Worm (Caenorhabditis elegans) whole organism, L4 larva: ENCODE results near the gene spig-5.
A peak's percentile ranks its signal among the peaks of the same experiment; 100 is the strongest.

Source experiments
- F26F4.8 ChIP-seq: fragments of 200-800 bp; sonication (Bioruptor generic); conservative IDR thresholded peaks from 2 replicates; pipeline ENCODE4 v1.3.6; 2022; ENCODE audit warnings: missing genetic modification characterization, missing compliant biosample characterization
- F49E8.2 ChIP-seq: sonication (generic microtip); optimal IDR thresholded peaks from 2 replicates; lab custom pipeline; 2016; ENCODE audit warnings: missing compliant biosample characterization, mild to moderate bottlenecking, missing genetic modification characterization, borderline replicate concordance
- T20F7.1 ChIP-seq: fragments of 200-800 bp; sonication (Bioruptor generic); optimal IDR thresholded peaks from 2 replicates; lab custom pipeline; 2018; ENCODE audit warnings: mild to moderate bottlenecking, missing genetic modification characterization, missing compliant biosample characterization
- aha-1 ChIP-seq: fragments of 150-350 bp; peaks from one replicate; lab custom pipeline; 2014; ENCODE audit warnings: missing biosample characterization, missing genetic modification characterization
- ceh-32 ChIP-seq: sonication (generic microtip); optimal IDR thresholded peaks from 2 replicates; lab custom pipeline; 2016; ENCODE audit warnings: mild to moderate bottlenecking, missing genetic modification characterization, missing compliant biosample characterization; ENCODE audit not compliant: poor library complexity
- ces-1 ChIP-seq: fragments of 150-350 bp; sonication (generic microtip); optimal IDR thresholded peaks from 4 replicates; lab custom pipeline; 2014; ENCODE audit warnings: missing biosample characterization, missing genetic modification reagents, missing genetic modification characterization
- daf-12 ChIP-seq: fragments of 150-350 bp; optimal IDR thresholded peaks from 2 replicates; lab custom pipeline; 2014; ENCODE audit warnings: missing biosample characterization, missing genetic modification reagents, missing genetic modification characterization
- daf-16 ChIP-seq, 3 experiments: sonication (generic microtip); optimal IDR thresholded peaks; 2 replicates each; lab custom pipeline; 2016 to 2017; ENCODE audit warnings: missing genetic modification characterization in 3 of 3, missing genetic modification reagents in 3 of 3, mild to moderate bottlenecking in 2 of 3, missing compliant biosample characterization in 2 of 3, missing biosample characterization in 1 of 3, moderate library complexity in 1 of 3
- daf-8 ChIP-seq: fragments of 200-800 bp; sonication (Bioruptor generic); IDR thresholded peaks from 2 replicates; pipeline ENCODE4 v1.3.6; 2022; ENCODE audit warnings: missing genetic modification characterization, missing compliant biosample characterization
- dmd-6 ChIP-seq: fragments of 200-800 bp; sonication (Bioruptor generic); IDR thresholded peaks from 2 replicates; pipeline ENCODE4 v1.3.6; 2022; ENCODE audit warnings: missing genetic modification reagents, missing genetic modification characterization, missing compliant biosample characterization
- dmd-8 ChIP-seq: fragments of 200-800 bp; sonication (Bioruptor generic); IDR thresholded peaks from 2 replicates; pipeline ENCODE4 v1.3.6; 2022; ENCODE audit warnings: missing genetic modification characterization, missing compliant biosample characterization
- dmd-9 ChIP-seq: fragments of 200-800 bp; sonication (Bioruptor generic); IDR thresholded peaks from 2 replicates; pipeline ENCODE4 v1.3.6; 2022; ENCODE audit warnings: missing genetic modification reagents, missing genetic modification characterization, missing compliant biosample characterization
- duxl-1 ChIP-seq: sonication (generic microtip); optimal IDR thresholded peaks from 2 replicates; lab custom pipeline; 2016; ENCODE audit warnings: mild to moderate bottlenecking, missing genetic modification characterization, moderate library complexity, missing compliant biosample characterization; ENCODE audit not compliant: poor library complexity
- hlh-11 ChIP-seq: fragments of 200-800 bp; sonication (Bioruptor generic); optimal IDR thresholded peaks from 2 replicates; lab custom pipeline; 2018; ENCODE audit warnings: mild to moderate bottlenecking, missing genetic modification characterization, missing compliant biosample characterization
- hlh-30 ChIP-seq: sonication (generic microtip); optimal IDR thresholded peaks from 2 replicates; lab custom pipeline; 2017; ENCODE audit warnings: antibody characterized with exemption, mild to moderate bottlenecking, missing genetic modification characterization, missing compliant biosample characterization; ENCODE audit not compliant: insufficient read depth
- jun-1 ChIP-seq: fragments of 150-350 bp; optimal IDR thresholded peaks from 2 replicates; lab custom pipeline; 2014; ENCODE audit warnings: missing biosample characterization, missing genetic modification reagents, missing genetic modification characterization
- lim-7 ChIP-seq: fragments of 200-800 bp; sonication (Bioruptor generic); IDR thresholded peaks from 2 replicates; pipeline ENCODE4 v1.3.6; 2022; ENCODE audit warnings: missing genetic modification characterization, missing compliant biosample characterization
- lin-13 ChIP-seq: fragments of 150-350 bp; optimal IDR thresholded peaks from 2 replicates; lab custom pipeline; 2014; ENCODE audit warnings: missing biosample characterization, missing genetic modification reagents, missing genetic modification characterization
- lin-29 ChIP-seq: fragments of 200-800 bp; sonication (Bioruptor generic); IDR thresholded peaks from 2 replicates; pipeline ENCODE4 v1.3.6; 2022; ENCODE audit warnings: missing genetic modification reagents, missing genetic modification characterization, missing compliant biosample characterization
- mdl-1 ChIP-seq, 2 experiments: fragments of 150-350 bp in 1 of 2; sonication (generic microtip) in 1 of 2; optimal IDR thresholded peaks; 2 replicates each; lab custom pipeline; 2014 to 2017; ENCODE audit warnings: missing biosample characterization in 2 of 2, missing genetic modification characterization in 2 of 2
- mxl-3 ChIP-seq: fragments of 200-800 bp; sonication (Bioruptor generic); optimal IDR thresholded peaks from 2 replicates; lab custom pipeline; 2018; ENCODE audit warnings: mild to moderate bottlenecking, missing genetic modification characterization, missing compliant biosample characterization
- nhr-10 ChIP-seq: fragments of 150-350 bp; optimal IDR thresholded peaks from 2 replicates; lab custom pipeline; 2014; ENCODE audit warnings: missing biosample characterization, missing genetic modification characterization
- nhr-111 ChIP-seq: fragments of 200-800 bp; sonication (Bioruptor generic); optimal IDR thresholded peaks from 2 replicates; lab custom pipeline; 2018; ENCODE audit warnings: mild to moderate bottlenecking, missing genetic modification characterization, missing compliant biosample characterization
- nhr-28 ChIP-seq: fragments of 150-350 bp; optimal IDR thresholded peaks from 2 replicates; lab custom pipeline; 2014; ENCODE audit warnings: missing biosample characterization, missing genetic modification characterization
- nhr-41 ChIP-seq: fragments of 200-800 bp; sonication (Bioruptor generic); IDR thresholded peaks from 2 replicates; pipeline ENCODE4 v1.3.6; 2022; ENCODE audit warnings: missing genetic modification reagents, missing genetic modification characterization, missing compliant biosample characterization
- nhr-76 ChIP-seq: fragments of 150-350 bp; optimal IDR thresholded peaks from 2 replicates; lab custom pipeline; 2014; ENCODE audit warnings: missing biosample characterization, missing genetic modification characterization
- nhr-77 ChIP-seq: fragments of 150-350 bp; optimal IDR thresholded peaks from 2 replicates; lab custom pipeline; 2014; ENCODE audit warnings: missing biosample characterization, missing genetic modification characterization
- pha-4 ChIP-seq, 2 experiments: fragments of 150-350 bp in 1 of 2; fragments of 200-800 bp in 1 of 2; sonication (Bioruptor generic) in 1 of 2; IDR thresholded peaks in 1 of 2; optimal IDR thresholded peaks in 1 of 2; 2 replicates each; pipeline versions ENCODE4 v1.3.6 to Lab custom; 2014 to 2022; ENCODE audit warnings: missing genetic modification characterization in 2 of 2, missing genetic modification reagents in 2 of 2, missing biosample characterization in 1 of 2, missing compliant biosample characterization in 1 of 2
- pqm-1 ChIP-seq: sonication (generic microtip); optimal IDR thresholded peaks from 2 replicates; lab custom pipeline; 2017; ENCODE audit warnings: missing biosample characterization, missing genetic modification characterization
- set-16 ChIP-seq: fragments of 200-800 bp; sonication (Bioruptor generic); IDR thresholded peaks from 2 replicates; pipeline ENCODE4 v1.3.6; 2022; ENCODE audit warnings: missing genetic modification reagents, missing genetic modification characterization, missing compliant biosample characterization
- tag-97 ChIP-seq: fragments of 200-800 bp; sonication (Bioruptor generic); IDR thresholded peaks from 2 replicates; pipeline ENCODE4 v1.3.6; 2022; ENCODE audit warnings: missing genetic modification characterization, missing compliant biosample characterization
- unc-130 ChIP-seq: sonication (generic microtip); optimal IDR thresholded peaks from 2 replicates; lab custom pipeline; 2016; ENCODE audit warnings: missing genetic modification reagents, missing genetic modification characterization, missing compliant biosample characterization
- unc-39 ChIP-seq: sonication (generic microtip); optimal IDR thresholded peaks from 2 replicates; lab custom pipeline; 2017; ENCODE audit warnings: missing biosample characterization, missing genetic modification characterization
- unc-62 ChIP-seq, 3 experiments: fragments of 150-350 bp in 1 of 3; sonication (generic microtip); optimal IDR thresholded peaks in 2 of 3; peaks in 1 of 3; 1 replicate in 1 of 3; 2 replicates in 2 of 3; lab custom pipeline; 2014 to 2017; ENCODE audit warnings: missing biosample characterization in 3 of 3, missing genetic modification characterization in 3 of 3, missing genetic modification reagents in 3 of 3, missing genotype in 1 of 3
- vab-7 ChIP-seq: fragments of 200-800 bp; sonication (Bioruptor generic); IDR thresholded peaks from 2 replicates; pipeline ENCODE4 v1.3.6; 2022; ENCODE audit warnings: missing genetic modification reagents, missing genetic modification characterization, missing compliant biosample characterization
- zag-1 ChIP-seq: fragments of 150-350 bp; optimal IDR thresholded peaks from 2 replicates; lab custom pipeline; 2014; ENCODE audit warnings: missing biosample characterization, missing genetic modification characterization
- zfp-3 ChIP-seq: fragments of 200-800 bp; sonication (Bioruptor generic); conservative IDR thresholded peaks from 2 replicates; pipeline ENCODE4 v1.3.6; 2022; ENCODE audit warnings: missing genetic modification reagents, missing genetic modification characterization, missing compliant biosample characterization
- zip-2 ChIP-seq: fragments of 150-350 bp; optimal IDR thresholded peaks from 2 replicates; lab custom pipeline; 2014; ENCODE audit warnings: missing biosample characterization, missing genetic modification characterization

The spig-5 gene

DNA sequence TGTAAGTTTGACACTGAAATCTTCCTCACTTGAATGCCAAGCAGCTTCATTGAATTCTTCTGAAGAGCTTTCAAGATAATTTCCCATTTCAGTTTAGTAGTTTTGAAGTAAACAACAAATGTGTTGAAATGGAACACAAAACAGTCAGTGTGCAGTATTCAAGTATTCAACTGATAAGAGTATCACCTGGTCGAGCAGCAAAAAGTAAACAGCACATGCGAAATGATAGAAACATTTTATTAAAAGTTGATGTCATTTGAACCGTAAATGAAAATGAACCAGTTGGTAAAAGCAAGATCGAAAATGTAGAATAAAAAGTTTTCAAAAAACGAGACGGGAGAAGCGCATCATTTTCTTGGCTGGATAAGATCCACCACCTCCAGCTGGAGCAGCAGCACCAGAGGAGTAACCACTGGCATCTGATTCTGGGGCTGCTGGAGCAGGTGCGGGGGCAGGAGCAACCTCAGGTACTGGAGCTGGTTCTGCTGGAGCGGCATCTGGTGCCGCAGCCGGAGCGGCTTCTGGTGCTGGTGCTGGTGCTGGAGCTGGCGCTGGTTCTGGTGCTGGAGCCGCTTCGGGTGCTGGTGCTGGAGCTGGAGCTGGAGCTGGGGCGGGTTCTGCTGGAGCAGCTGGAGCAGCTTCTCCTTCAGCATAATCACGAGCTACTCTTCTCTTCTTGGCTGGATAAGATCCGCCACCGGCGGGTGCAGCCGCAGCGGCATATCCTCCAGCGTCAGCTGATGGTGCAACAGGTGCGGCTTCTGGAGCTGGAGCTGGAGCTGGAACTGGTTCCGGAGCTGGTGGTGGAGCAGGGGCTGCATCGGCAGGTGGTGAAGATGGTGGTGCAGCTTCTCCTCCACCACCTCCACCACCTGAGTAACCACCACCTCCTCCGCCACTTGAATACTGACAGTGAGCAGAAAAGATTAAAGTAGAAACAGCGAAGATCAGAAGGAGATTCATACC lies 16.5 kb downstream of the spig-5 start, which contains the start of the genes F47B8.4 and F47B8.18:
TSS of gene F47B8.4 (minus strand) at position 172 of the 966 bp plus-strand sequence.
TSS of gene F47B8.18 (minus strand) at position 963 of the 966 bp plus-strand sequence.
- TF ChIP-seq lin-13, result no peak
- TF ChIP-seq nhr-28 (tag; lab: Kevin White, UChicago), result peak; percentile 76
- peak; percentile 32; the same call in 1 of the 2 replicates for TF ChIP-seq lim-7 (GFP tag; lab: Robert Waterston, UW)
- no peak for TF ChIP-seq nhr-76
- 0 out of 2 replicates have a peak, but pooled peaks have one; percentile 33 for TF ChIP-seq dmd-9 (GFP tag; lab: Robert Waterston, UW)
- 0 out of 2 replicates have a peak, but pooled peaks have one; percentile 6 for TF ChIP-seq nhr-41 (GFP tag; lab: Robert Waterston, UW)
- peak; percentile 13 for TF ChIP-seq mxl-3 (GFP tag; lab: Kevin White, UChicago)
- TF ChIP-seq F26F4.8, result 0 out of 2 replicates have a peak, but pooled peaks have one; percentile 3
- peak; percentile 83 for TF ChIP-seq pqm-1 (tag; lab: Kevin White, UChicago)
- no peak for TF ChIP-seq hlh-11 (tag; lab: Kevin White, UChicago)
- peak; percentile 20 for TF ChIP-seq nhr-77 (tag; lab: Kevin White, UChicago)
- no peak for TF ChIP-seq nhr-10 (tag; lab: Kevin White, UChicago)
- peak; percentile 99 for TF ChIP-seq set-16
- TF ChIP-seq pha-4 (GFP tag; IDR thresholded peaks at IDR 0.05; lab: Robert Waterston, UW), result peak; percentile 90; the same call in 1 of the 2 replicates
- TF ChIP-seq pha-4 (tag; optimal IDR thresholded peaks at IDR 0.05; lab: Kevin White, UChicago), result no peak
- no peak for TF ChIP-seq daf-8 (GFP tag; lab: Robert Waterston, UW)
- no peak for TF ChIP-seq ces-1
- TF ChIP-seq daf-16 (GFP tag; optimal IDR thresholded peaks at IDR 0.05; lab: Kevin White, UChicago), result no peak
- peak; percentile 99 for TF ChIP-seq daf-16 (tag; optimal IDR thresholded peaks at IDR 0.05; lab: Kevin White, UChicago)
- TF ChIP-seq hlh-30 (tag; lab: Kevin White, UChicago), result peak; percentile 45
- peak; percentile 76 for TF ChIP-seq aha-1 (tag; lab: Kevin White, UChicago)
- peak; percentile 44 for TF ChIP-seq dmd-6 (GFP tag; lab: Robert Waterston, UW)
- TF ChIP-seq mdl-1 (tag; optimal IDR thresholded peaks at IDR 0.05; lab: Kevin White, UChicago), result peak in 1 of 2 experiments; percentile 53
- no peak for TF ChIP-seq unc-39 (tag; lab: Kevin White, UChicago)
- TF ChIP-seq unc-62 (GFP tag; optimal IDR thresholded peaks at IDR 0.05 in 1 of 2; lab: Kevin White, UChicago), result peak in 1 of 2 experiments; percentile 96
- TF ChIP-seq unc-62 (tag; optimal IDR thresholded peaks at IDR 0.05; lab: Kevin White, UChicago), result no peak
- TF ChIP-seq vab-7 (GFP tag; lab: Robert Waterston, UW), result 0 out of 2 replicates have a peak, but pooled peaks have one; percentile 17
- no peak for TF ChIP-seq lin-29 (GFP tag; lab: Robert Waterston, UW)

DNA sequence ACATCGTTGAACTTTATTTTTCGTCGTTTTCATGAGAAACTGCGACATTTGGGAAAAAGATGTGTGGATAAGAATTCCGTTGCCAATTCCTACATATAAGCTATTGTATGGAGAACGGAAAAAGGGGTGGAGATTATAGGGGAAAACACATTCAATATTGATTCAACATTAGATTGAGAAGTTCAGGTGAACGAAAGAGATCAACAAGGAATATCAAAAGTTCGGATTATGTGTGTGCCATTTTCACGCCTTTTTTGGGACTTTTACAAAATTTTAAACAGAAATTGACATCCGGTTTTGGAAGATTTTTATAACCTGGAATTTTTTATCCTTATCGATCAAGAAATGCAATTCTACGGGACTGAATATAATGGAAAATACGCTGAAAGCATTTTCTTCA lies 19.5 kb downstream of the spig-5 start, which contains the start of gene F47B8.5:
TSS of gene F47B8.5 (minus strand) at position 101 of the 400 bp plus-strand sequence.
- no peak for TF ChIP-seq tag-97
- TF ChIP-seq F49E8.2 (tag; lab: Kevin White, UChicago), result no peak
- no peak for TF ChIP-seq daf-12 (tag; lab: Kevin White, UChicago)
- no peak for TF ChIP-seq unc-130 (GFP tag; lab: Kevin White, UChicago)
- no peak for TF ChIP-seq duxl-1 (tag; lab: Kevin White, UChicago)
- no peak for TF ChIP-seq T20F7.1 (GFP tag; lab: Kevin White, UChicago)
- TF ChIP-seq ceh-32, result no peak
- TF ChIP-seq hlh-11 (tag; lab: Kevin White, UChicago), result no peak
- no peak for TF ChIP-seq vab-7 (GFP tag; lab: Robert Waterston, UW)
- no peak for TF ChIP-seq nhr-77 (tag; lab: Kevin White, UChicago)
- no peak for TF ChIP-seq daf-8 (GFP tag; lab: Robert Waterston, UW)
- TF ChIP-seq dmd-8, result no peak
- no peak for TF ChIP-seq nhr-111 (GFP tag; lab: Kevin White, UChicago)
- TF ChIP-seq jun-1 (tag; lab: Kevin White, UChicago), result no peak
- no peak for TF ChIP-seq unc-39 (tag; lab: Kevin White, UChicago)
- no peak for TF ChIP-seq daf-16 (GFP tag; optimal IDR thresholded peaks at IDR 0.05; lab: Kevin White, UChicago)
- TF ChIP-seq daf-16 (tag; optimal IDR thresholded peaks at IDR 0.05; lab: Kevin White, UChicago), result no peak
- no peak for TF ChIP-seq zag-1 (tag; lab: Kevin White, UChicago)
- no peak for TF ChIP-seq zip-2 (tag; lab: Kevin White, UChicago)
- TF ChIP-seq zfp-3 (GFP tag; lab: Robert Waterston, UW), result no peak
